Fruit fly (Drosophila melanogaster) whole organism, embryonic: ENCODE data around the gene CG10038.

Experiments
- B-H2 ChIP-seq: fragments of 200-800 bp; sonication (Bioruptor generic); optimal IDR thresholded peaks from 2 replicates; lab custom pipeline; 2018; ENCODE audit warnings: missing biosample characterization, mild to moderate bottlenecking, missing genetic modification characterization
- BtbVII ChIP-seq: fragments of 200-800 bp; sonication (Bioruptor generic); optimal IDR thresholded peaks from 3 replicates; lab custom pipeline; 2017; ENCODE audit warnings: missing biosample characterization, mild to moderate bottlenecking, missing genetic modification characterization
- CG11504 ChIP-seq: fragments of 200-800 bp; sonication (Bioruptor generic); optimal IDR thresholded peaks from 3 replicates; lab custom pipeline; 2019; ENCODE audit warnings: missing biosample characterization, mild to moderate bottlenecking, missing genetic modification characterization, moderate library complexity
- CG11723 ChIP-seq: fragments of 200-800 bp; sonication (Bioruptor generic); optimal IDR thresholded peaks from 2 replicates; lab custom pipeline; 2017; ENCODE audit warnings: missing biosample characterization, mild to moderate bottlenecking, missing genetic modification characterization
- CG12391 ChIP-seq: fragments of 200-800 bp; sonication (Bioruptor generic); optimal IDR thresholded peaks from 3 replicates; lab custom pipeline; 2018; ENCODE audit warnings: missing biosample characterization, mild to moderate bottlenecking, missing genetic modification characterization, moderate library complexity
- CG12744 ChIP-seq: fragments of 200-800 bp; sonication (Bioruptor generic); optimal IDR thresholded peaks from 2 replicates; lab custom pipeline; 2016; ENCODE audit warnings: missing biosample characterization, missing genetic modification characterization
- CG13296 ChIP-seq: fragments of 200-800 bp; sonication (Bioruptor generic); optimal IDR thresholded peaks from 3 replicates; lab custom pipeline; 2018; ENCODE audit warnings: missing biosample characterization, mild to moderate bottlenecking, missing genetic modification characterization
- CG14441 ChIP-seq: fragments of 200-800 bp; sonication (Bioruptor generic); IDR thresholded peaks from 2 replicates; pipeline ENCODE4 v1.3.6; 2022; ENCODE audit warnings: missing biosample characterization, missing genetic modification characterization
- CG16813 ChIP-seq: fragments of 200-800 bp; sonication (Bioruptor generic); IDR thresholded peaks from 3 replicates; pipeline ENCODE4 v1.3.6; 2022; ENCODE audit warnings: missing biosample characterization, missing genetic modification characterization; ENCODE audit not compliant: partially characterized antibody
- CG17328 ChIP-seq: fragments of 200-800 bp; sonication (Bioruptor generic); IDR thresholded peaks from 2 replicates; pipeline ENCODE4 v1.3.6; 2022; ENCODE audit warnings: missing biosample characterization, missing genetic modification characterization
- CG17802 ChIP-seq: fragments of 200-800 bp; sonication (Bioruptor generic); optimal IDR thresholded peaks from 2 replicates; lab custom pipeline; 2018; ENCODE audit warnings: missing biosample characterization, mild to moderate bottlenecking, missing genetic modification characterization, moderate library complexity
- CG31365 ChIP-seq: fragments of 200-800 bp; sonication (Bioruptor generic); optimal IDR thresholded peaks from 2 replicates; lab custom pipeline; 2018; ENCODE audit warnings: missing biosample characterization, mild to moderate bottlenecking, missing genetic modification characterization
- CG3281 ChIP-seq: fragments of 200-800 bp; sonication (Bioruptor generic); optimal IDR thresholded peaks from 3 replicates; lab custom pipeline; 2017; ENCODE audit warnings: missing biosample characterization, mild to moderate bottlenecking, missing genetic modification characterization
- CG3838 ChIP-seq: fragments of 200-800 bp; sonication (Bioruptor generic); optimal IDR thresholded peaks from 3 replicates; lab custom pipeline; 2016; ENCODE audit warnings: missing biosample characterization, missing genetic modification characterization
- CG3847 ChIP-seq: fragments of 200-800 bp; sonication (Bioruptor generic); IDR thresholded peaks from 2 replicates; pipeline ENCODE4 v1.3.6; 2022; ENCODE audit warnings: missing biosample characterization, missing genetic modification characterization
- CG4707 ChIP-seq: fragments of 200-800 bp; sonication (Bioruptor generic); optimal IDR thresholded peaks from 2 replicates; lab custom pipeline; 2018; ENCODE audit warnings: missing biosample characterization, mild to moderate bottlenecking, missing genetic modification characterization, moderate library complexity
- CG5180 ChIP-seq: fragments of 200-800 bp; sonication (Bioruptor generic); optimal IDR thresholded peaks from 3 replicates; lab custom pipeline; 2017; ENCODE audit warnings: missing biosample characterization, missing genetic modification characterization, mild to moderate bottlenecking, moderate library complexity, missing genetic modification reagents
- CG6813 ChIP-seq: fragments of 200-800 bp; sonication (Bioruptor generic); optimal IDR thresholded peaks from 2 replicates; lab custom pipeline; 2017; ENCODE audit warnings: missing biosample characterization, missing genetic modification characterization, mild to moderate bottlenecking, moderate library complexity, missing genetic modification reagents
- CG9797 ChIP-seq: fragments of 200-800 bp; sonication (Bioruptor generic); optimal IDR thresholded peaks from 3 replicates; lab custom pipeline; 2018; ENCODE audit warnings: missing biosample characterization, mild to moderate bottlenecking, missing genetic modification characterization
- CkIIα-i1 ChIP-seq: fragments of 200-800 bp; sonication (Bioruptor generic); IDR thresholded peaks from 2 replicates; pipeline ENCODE4 v1.3.6; 2022; ENCODE audit warnings: missing biosample characterization, missing genetic modification characterization
- D19B ChIP-seq: fragments of 200-800 bp; sonication (Bioruptor generic); optimal IDR thresholded peaks from 2 replicates; lab custom pipeline; 2017; ENCODE audit warnings: missing biosample characterization, mild to moderate bottlenecking, missing genetic modification characterization
- Deaf1 ChIP-seq: fragments of 200-800 bp; optimal IDR thresholded peaks from 3 replicates; lab custom pipeline; 2019; ENCODE audit warnings: missing biosample characterization, mild to moderate bottlenecking, missing genetic modification characterization, moderate library complexity
- Fer1 ChIP-seq: fragments of 200-800 bp; sonication (Bioruptor generic); optimal IDR thresholded peaks from 2 replicates; lab custom pipeline; 2017; ENCODE audit warnings: missing biosample characterization, mild to moderate bottlenecking, missing genetic modification characterization
- GATAe ChIP-seq: fragments of 200-800 bp; sonication (Bioruptor generic); conservative IDR thresholded peaks from 2 replicates; pipeline ENCODE4 v1.3.6; 2022; ENCODE audit warnings: missing biosample characterization, missing genetic modification characterization
- HLH3B ChIP-seq: fragments of 200-800 bp; sonication (Bioruptor generic); IDR thresholded peaks from 2 replicates; pipeline ENCODE4 v1.3.6; 2022; ENCODE audit warnings: missing biosample characterization, missing genetic modification characterization
- Lhr ChIP-seq: fragments of 200-800 bp; sonication (Bioruptor generic); optimal IDR thresholded peaks from 3 replicates; lab custom pipeline; 2017; ENCODE audit warnings: mild to moderate bottlenecking, missing biosample characterization, missing genetic modification reagents, missing genetic modification characterization
- Lpt ChIP-seq: fragments of >200 bp; optimal IDR thresholded peaks from 2 replicates; lab custom pipeline; 2018; ENCODE audit warnings: missing biosample characterization, missing genetic modification characterization
- MTF-1 ChIP-seq: fragments of 200-800 bp; sonication (Bioruptor generic); optimal IDR thresholded peaks from 2 replicates; lab custom pipeline; 2018; ENCODE audit warnings: missing biosample characterization, mild to moderate bottlenecking, missing genetic modification characterization, borderline replicate concordance
- Ptx1 ChIP-seq: fragments of 200-800 bp; sonication (Bioruptor generic); IDR thresholded peaks from 2 replicates; pipeline ENCODE4 v1.3.6; 2022; ENCODE audit warnings: missing biosample characterization, missing genetic modification characterization
- Ravus ChIP-seq: fragments of 200-800 bp; sonication (Bioruptor generic); IDR thresholded peaks from 2 replicates; pipeline ENCODE4 v1.3.6; 2022; ENCODE audit warnings: missing biosample characterization, missing genetic modification characterization
- az2 ChIP-seq: fragments of 200-800 bp; sonication (Bioruptor generic); optimal IDR thresholded peaks from 3 replicates; lab custom pipeline; 2016; ENCODE audit warnings: missing biosample characterization, missing genetic modification characterization
- bbx ChIP-seq: fragments of 200-800 bp; sonication (Bioruptor generic); IDR thresholded peaks from 2 replicates; pipeline ENCODE4 v1.3.6; 2022; ENCODE audit warnings: missing biosample characterization, missing genetic modification characterization; ENCODE audit not compliant: partially characterized antibody
- bcd ChIP-seq: fragments of 200-800 bp; sonication (Bioruptor generic); optimal IDR thresholded peaks from 2 replicates; lab custom pipeline; 2017; ENCODE audit warnings: missing biosample characterization, mild to moderate bottlenecking, missing genetic modification characterization
- eve ChIP-seq, 2 experiments: fragments of >200 bp; optimal IDR thresholded peaks; 2 replicates each; lab custom pipeline; 2017; ENCODE audit warnings: missing biosample characterization in 2 of 2, missing genetic modification characterization in 2 of 2
- h ChIP-seq: fragments of >200 bp; optimal IDR thresholded peaks from 2 replicates; lab custom pipeline; 2017
- insv ChIP-seq, 2 experiments: fragments of 200-800 bp; sonication (Bioruptor generic); optimal IDR thresholded peaks; 3 replicates each; lab custom pipeline; 2016 to 2018; ENCODE audit warnings: missing biosample characterization in 2 of 2, missing genetic modification characterization in 2 of 2
- kni ChIP-seq: fragments of 200-800 bp; sonication (Bioruptor generic); optimal IDR thresholded peaks from 3 replicates; lab custom pipeline; 2017; ENCODE audit warnings: mild to moderate bottlenecking, missing biosample characterization, missing genetic modification reagents, missing genetic modification characterization
- lilli ChIP-seq: fragments of 200-800 bp; sonication (Bioruptor generic); optimal IDR thresholded peaks from 3 replicates; lab custom pipeline; 2016; ENCODE audit warnings: missing biosample characterization, missing genetic modification characterization
- onecut ChIP-seq: fragments of 200-800 bp; sonication (Bioruptor generic); IDR thresholded peaks from 2 replicates; pipeline ENCODE4 v1.3.6; 2022; ENCODE audit warnings: missing biosample characterization, missing genetic modification characterization
- otp ChIP-seq: fragments of 200-800 bp; sonication (Bioruptor generic); IDR thresholded peaks from 3 replicates; pipeline ENCODE4, ENCODE4 v1.3.6; 2022; ENCODE audit warnings: missing biosample characterization, missing genetic modification characterization
- ranshi ChIP-seq: fragments of 200-800 bp; sonication (Bioruptor generic); IDR thresholded peaks from 2 replicates; pipeline ENCODE4 v1.3.6; 2022; ENCODE audit warnings: missing biosample characterization, missing genetic modification characterization
- salm ChIP-seq: fragments of 200-800 bp; sonication (Bioruptor generic); optimal IDR thresholded peaks from 2 replicates; lab custom pipeline; 2018; ENCODE audit warnings: missing biosample characterization, mild to moderate bottlenecking, missing genetic modification characterization
- sob ChIP-seq: fragments of 200-800 bp; sonication (Bioruptor generic); IDR thresholded peaks from 2 replicates; pipeline ENCODE4 v1.3.6; 2022; ENCODE audit warnings: missing biosample characterization, missing genetic modification characterization
- stwl ChIP-seq: fragments of 200-800 bp; sonication (Bioruptor generic); optimal IDR thresholded peaks from 3 replicates; lab custom pipeline; 2018; ENCODE audit warnings: missing biosample characterization, mild to moderate bottlenecking, missing genetic modification characterization, moderate library complexity
- zen ChIP-seq: fragments of 200-800 bp; sonication (Bioruptor generic); optimal IDR thresholded peaks from 3 replicates; lab custom pipeline; 2018; ENCODE audit warnings: missing biosample characterization, mild to moderate bottlenecking, missing genetic modification characterization, moderate library complexity
- zfh1 ChIP-seq: fragments of 200-800 bp; sonication (Bioruptor generic); IDR thresholded peaks from 3 replicates; pipeline ENCODE4 v1.3.6; 2022; ENCODE audit warnings: missing biosample characterization, missing genetic modification characterization

Gene CG10038

dm6 chr3R:12369793-12370642, 19.6 kb upstream of the CG10038 start (continued):
- TF ChIP-seq eve (GFP tag; optimal IDR thresholded peaks at IDR 0.05; lab: Kevin White, UChicago) (peak in 1 of 2 experiments; percentile 13), zen (peak; percentile 30), CG3838 (GFP tag; lab: Kevin White, UChicago) (no peak), CG6813 (GFP tag; lab: Kevin White, UChicago) (peak; percentile 47), az2 (GFP tag; lab: Kevin White, UChicago) (peak; percentile 4), CG3281 (GFP tag; lab: Kevin White, UChicago) (peak; percentile 2), Ptx1 (GFP tag; lab: Robert Waterston, UW) (0 out of 2 replicates have a peak, but pooled peaks have one; percentile 1), CG5180 (GFP tag; lab: Kevin White, UChicago) (no peak)

dm6 chr3R:12369135-12369792, 18.8 kb upstream of the CG10038 start, which contains the start of gene GstD1:
TSS of gene GstD1 (minus strand) at chr3R:12369268.
- TF ChIP-seq bbx (GFP tag; lab: Robert Waterston, UW) (0 out of 2 replicates have a peak, but pooled peaks have one; percentile 28), ranshi (no peak; the same call in 1 of the 2 replicates), CG16813 (GFP tag; lab: Robert Waterston, UW) (no peak), bcd (GFP tag; lab: Kevin White, UChicago) (peak; percentile 51), HLH3B (GFP tag; lab: Robert Waterston, UW) (no peak), Ravus (no peak), D19B (GFP tag; lab: Kevin White, UChicago) (peak; percentile 33), CG4707 (GFP tag; lab: Kevin White, UChicago) (no peak), insv (GFP tag; optimal IDR thresholded peaks at IDR 0.05; lab: Kevin White, UChicago) (no peak), sob (GFP tag; lab: Robert Waterston, UW) (no peak), otp (GFP tag; lab: Robert Waterston, UW) (no peak), Deaf1 (peak; percentile 20), CG9797 (no peak), onecut (GFP tag; lab: Robert Waterston, UW) (peak; percentile 7; the same call in 1 of the 2 replicates), CG17802 (tag; lab: Kevin White, UChicago) (no peak), CG13296 (GFP tag; lab: Kevin White, UChicago) (no peak), CG12391 (peak; percentile 28), lilli (GFP tag; lab: Kevin White, UChicago) (peak; percentile 31), B-H2 (GFP tag; lab: Kevin White, UChicago) (peak; percentile 79), salm (tag; lab: Kevin White, UChicago) (no peak), CG11723 (no peak), Lpt (GFP tag; lab: Kevin White, UChicago) (no peak), stwl (tag; lab: Kevin White, UChicago) (no peak), GATAe (GFP tag; lab: Robert Waterston, UW) (no peak), CG3847 (no peak), CG12744 (no peak), CkIIα-i1 (GFP tag; lab: Robert Waterston, UW) (no peak), CG31365 (tag; lab: Kevin White, UChicago) (no peak), Lhr (GFP tag; lab: Kevin White, UChicago) (no peak), Fer1 (GFP tag; lab: Kevin White, UChicago) (peak; percentile 38), CG14441 (GFP tag; lab: Robert Waterston, UW) (no peak; the same call in 1 of the 2 replicates), CG11504 (tag; lab: Kevin White, UChicago) (peak; percentile 50), h (lab: Kevin White, UChicago) (no peak), CG6813 (GFP tag; lab: Kevin White, UChicago) (no peak), CG17328 (GFP tag; lab: Robert Waterston, UW) (no peak), zfh1 (GFP tag; lab: Robert Waterston, UW) (no peak), kni (GFP tag; lab: Kevin White, UChicago) (peak; percentile 39), MTF-1 (GFP tag; lab: Kevin White, UChicago) (no peak), BtbVII (GFP tag; lab: Kevin White, UChicago) (peak; percentile 49)
